Worm (Caenorhabditis elegans) whole organism, mixed stage, embryonic: ENCODE measurements around the gene Y5F2A.4.
A peak's percentile ranks its signal among the peaks of the same experiment; 100 is the strongest.

Experiments
- M03D4.4 ChIP-seq: sonication (generic microtip); optimal IDR thresholded peaks from 2 replicates; lab custom pipeline; 2017; ENCODE audit warnings: mild to moderate bottlenecking, missing genetic modification characterization, missing compliant biosample characterization
- bed-3 ChIP-seq: fragments of 200-800 bp; sonication (Bioruptor generic); optimal IDR thresholded peaks from 3 replicates; lab custom pipeline; 2018; ENCODE audit warnings: mild to moderate bottlenecking, missing genetic modification characterization, moderate library complexity, missing compliant biosample characterization
- blmp-1 ChIP-seq: fragments of 150-350 bp; optimal IDR thresholded peaks from 2 replicates; lab custom pipeline; 2014; ENCODE audit warnings: missing biosample characterization, missing genetic modification characterization
- ceh-39 ChIP-seq: fragments of 150-350 bp; optimal IDR thresholded peaks from 2 replicates; lab custom pipeline; 2014; ENCODE audit warnings: missing biosample characterization, missing genetic modification characterization
- ceh-43 ChIP-seq: fragments of 200-800 bp; sonication (Bioruptor generic); optimal IDR thresholded peaks from 2 replicates; lab custom pipeline; 2018; ENCODE audit warnings: mild to moderate bottlenecking, missing genetic modification characterization, moderate library complexity, missing compliant biosample characterization
- ceh-83 ChIP-seq: fragments of 200-800 bp; sonication (Bioruptor generic); optimal IDR thresholded peaks from 2 replicates; lab custom pipeline; 2018; ENCODE audit warnings: mild to moderate bottlenecking, missing genetic modification characterization, missing compliant biosample characterization
- ces-1 ChIP-seq: fragments of 150-350 bp; optimal IDR thresholded peaks from 2 replicates; lab custom pipeline; 2014; ENCODE audit warnings: missing biosample characterization, missing genetic modification reagents, missing genetic modification characterization
- cnd-1 ChIP-seq: fragments of 200-800 bp; sonication (Bioruptor generic); optimal IDR thresholded peaks from 2 replicates; lab custom pipeline; 2018; ENCODE audit warnings: mild to moderate bottlenecking, missing genetic modification characterization, missing compliant biosample characterization
- drap-1 ChIP-seq: fragments of 200-800 bp; sonication (Bioruptor generic); optimal IDR thresholded peaks from 3 replicates; lab custom pipeline; 2018; ENCODE audit warnings: mild to moderate bottlenecking, missing genetic modification characterization, missing compliant biosample characterization
- elt-1 ChIP-seq: sonication (generic microtip); optimal IDR thresholded peaks from 2 replicates; lab custom pipeline; 2017; ENCODE audit warnings: missing genetic modification characterization, mild to moderate bottlenecking, missing compliant biosample characterization, antibody characterized with exemption, moderate library complexity, borderline replicate concordance; ENCODE audit not compliant: insufficient read depth
- flh-1 ChIP-seq: fragments of 200-800 bp; sonication (Bioruptor generic); optimal IDR thresholded peaks from 2 replicates; lab custom pipeline; 2018; ENCODE audit warnings: mild to moderate bottlenecking, missing genetic modification characterization, moderate library complexity, missing compliant biosample characterization
- ham-2 ChIP-seq: fragments of 200-800 bp; sonication (Bioruptor generic); optimal IDR thresholded peaks from 2 replicates; lab custom pipeline; 2018; ENCODE audit warnings: mild to moderate bottlenecking, missing genetic modification characterization, missing compliant biosample characterization
- hlh-1 ChIP-seq: fragments of 150-350 bp; optimal IDR thresholded peaks from 2 replicates; lab custom pipeline; 2014; ENCODE audit warnings: missing biosample characterization, missing genetic modification reagents, missing genetic modification characterization
- lin-13 ChIP-seq: fragments of 150-350 bp; optimal IDR thresholded peaks from 2 replicates; lab custom pipeline; 2014; ENCODE audit warnings: missing biosample characterization, missing genetic modification characterization
- lin-32 ChIP-seq: fragments of 200-800 bp; sonication (Bioruptor generic); optimal IDR thresholded peaks from 2 replicates; lab custom pipeline; 2018; ENCODE audit warnings: mild to moderate bottlenecking, missing genetic modification characterization, missing compliant biosample characterization
- lsy-2 ChIP-seq: fragments of 150-350 bp; optimal IDR thresholded peaks from 2 replicates; lab custom pipeline; 2014; ENCODE audit warnings: missing biosample characterization, missing genetic modification characterization
- mab-5 ChIP-seq: fragments of 150-350 bp; optimal IDR thresholded peaks from 2 replicates; lab custom pipeline; 2014; ENCODE audit warnings: missing biosample characterization, missing genetic modification characterization
- mep-1 ChIP-seq: fragments of 150-350 bp; optimal IDR thresholded peaks from 2 replicates; lab custom pipeline; 2017; ENCODE audit warnings: missing biosample characterization, missing genetic modification reagents, missing genetic modification characterization, inconsistent platforms
- mls-2 ChIP-seq: sonication (generic microtip); optimal IDR thresholded peaks from 2 replicates; lab custom pipeline; 2016; ENCODE audit warnings: mild to moderate bottlenecking, missing genetic modification characterization, moderate library complexity, missing compliant biosample characterization
- nhr-12 ChIP-seq: fragments of 150-350 bp; optimal IDR thresholded peaks from 2 replicates; lab custom pipeline; 2014; ENCODE audit warnings: missing biosample characterization, missing genetic modification characterization
- nhr-2 ChIP-seq: fragments of 150-350 bp; optimal IDR thresholded peaks from 2 replicates; lab custom pipeline; 2014; ENCODE audit warnings: missing biosample characterization, missing genetic modification characterization
- nhr-237 ChIP-seq: fragments of 150-350 bp; optimal IDR thresholded peaks from 2 replicates; lab custom pipeline; 2014; ENCODE audit warnings: missing biosample characterization, missing genetic modification characterization
- nhr-28 ChIP-seq: fragments of 150-350 bp; optimal IDR thresholded peaks from 2 replicates; lab custom pipeline; 2014; ENCODE audit warnings: missing biosample characterization, missing genetic modification characterization
- nhr-76 ChIP-seq: sonication (generic microtip); optimal IDR thresholded peaks from 2 replicates; lab custom pipeline; 2017; ENCODE audit warnings: missing biosample characterization, missing genetic modification characterization
- pha-4 ChIP-seq: fragments of 150-350 bp; optimal IDR thresholded peaks from 2 replicates; lab custom pipeline; 2018; ENCODE audit warnings: missing biosample characterization, missing genetic modification reagents, missing genetic modification characterization
- sem-2 ChIP-seq: fragments of 200-800 bp; sonication (Bioruptor generic); optimal IDR thresholded peaks from 2 replicates; lab custom pipeline; 2018; ENCODE audit warnings: mild to moderate bottlenecking, missing genetic modification characterization, missing compliant biosample characterization
- snpc-4 ChIP-seq: fragments of 150-350 bp; optimal IDR thresholded peaks from 2 replicates; lab custom pipeline; 2014; ENCODE audit warnings: missing biosample characterization, missing genetic modification characterization
- sptf-1 ChIP-seq: sonication (generic microtip); optimal IDR thresholded peaks from 2 replicates; lab custom pipeline; 2017; ENCODE audit warnings: mild to moderate bottlenecking, missing genetic modification characterization, moderate library complexity, missing compliant biosample characterization
- tbx-8 ChIP-seq: fragments of 200-800 bp; sonication (Bioruptor generic); optimal IDR thresholded peaks from 2 replicates; lab custom pipeline; 2018; ENCODE audit warnings: mild to moderate bottlenecking, missing genetic modification characterization, moderate library complexity, missing compliant biosample characterization
- unc-120 ChIP-seq: sonication (generic microtip); optimal IDR thresholded peaks from 2 replicates; lab custom pipeline; 2017; ENCODE audit warnings: missing genetic modification characterization, missing compliant biosample characterization; ENCODE audit not compliant: poor library complexity, severe bottlenecking
- unc-39 ChIP-seq: fragments of 150-350 bp; optimal IDR thresholded peaks from 2 replicates; lab custom pipeline; 2014; ENCODE audit warnings: missing biosample characterization, missing genetic modification characterization
- unc-62 ChIP-seq: fragments of 150-350 bp; optimal IDR thresholded peaks from 2 replicates; lab custom pipeline; 2014; ENCODE audit warnings: missing biosample characterization, missing genetic modification reagents, missing genetic modification characterization
- zip-8 ChIP-seq: fragments of 150-350 bp; optimal IDR thresholded peaks from 2 replicates; lab custom pipeline; 2014; ENCODE audit warnings: missing biosample characterization, missing genetic modification characterization

Y5F2A.4 gene

DNA sequence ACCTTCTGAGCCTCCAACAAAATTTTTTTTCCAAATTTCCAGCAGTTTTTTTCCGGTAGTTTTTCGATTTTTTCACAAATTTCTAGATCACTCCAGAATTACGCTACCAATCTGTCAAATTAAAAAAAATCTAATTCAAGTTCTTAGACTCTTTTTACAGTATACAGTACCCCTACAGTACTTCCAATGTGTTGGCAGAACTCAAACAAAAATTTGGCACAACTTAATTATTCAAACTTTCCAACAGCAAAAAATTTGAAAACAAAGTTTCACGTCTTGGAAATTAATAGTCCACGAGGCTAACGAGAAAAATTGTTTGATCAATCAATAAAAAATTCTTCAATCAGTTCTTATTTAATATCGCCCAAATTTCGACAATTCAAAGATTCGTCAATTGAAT is 28.6 kb downstream of the Y5F2A.4 start, which contains the start of gene F36H1.3:
Gene F36H1.3 (plus strand): TSS at position 323 of the 400 bp plus-strand sequence.
- no peak for TF ChIP-seq lsy-2
- no peak for TF ChIP-seq nhr-28
- no peak for TF ChIP-seq M03D4.4 (tag; lab: Kevin White, UChicago)
- TF ChIP-seq snpc-4 (tag; lab: Kevin White, UChicago) = no peak
- TF ChIP-seq mls-2 = no peak
- TF ChIP-seq blmp-1 = no peak
- TF ChIP-seq, all 35 proteins: peak for 0

DNA sequence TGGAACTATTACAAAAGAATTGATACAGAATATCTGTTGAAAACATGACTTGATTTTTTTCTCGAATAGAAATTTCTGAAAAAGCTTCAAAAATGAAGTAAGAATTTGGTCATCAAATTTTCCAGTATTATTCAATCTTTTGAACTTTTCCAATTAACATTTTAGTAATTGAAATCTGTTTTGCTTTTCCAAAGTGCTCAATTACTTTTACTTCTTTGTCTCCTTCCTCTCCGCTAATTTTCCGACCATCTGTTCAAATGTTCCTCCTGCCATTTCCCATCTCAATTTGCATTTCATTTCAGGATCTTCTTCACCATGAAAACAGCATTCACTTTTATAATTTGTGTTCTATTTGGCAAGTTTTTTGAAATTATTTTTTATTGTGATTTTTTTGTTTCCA is 29.5 kb downstream of the Y5F2A.4 start, which contains the start of gene F36H1.11:
Gene F36H1.11 (plus strand): TSS at position 301 of the 400 bp plus-strand sequence.
- TF ChIP-seq mls-2 = no peak
- TF ChIP-seq nhr-76 (tag; lab: Kevin White, UChicago) = no peak
- no peak for TF ChIP-seq ceh-83 (GFP tag; lab: Kevin White, UChicago)
- TF ChIP-seq nhr-12 (tag; lab: Kevin White, UChicago) = no peak
- peak; percentile 79 for TF ChIP-seq ces-1 (GFP tag; lab: Kevin White, UChicago)
- TF ChIP-seq unc-62 (GFP tag; lab: Kevin White, UChicago) = no peak
- TF ChIP-seq cnd-1 = peak; percentile 18
- no peak for TF ChIP-seq ham-2
- no peak for TF ChIP-seq lin-13 (tag; lab: Kevin White, UChicago)
- no peak for TF ChIP-seq ceh-39

DNA sequence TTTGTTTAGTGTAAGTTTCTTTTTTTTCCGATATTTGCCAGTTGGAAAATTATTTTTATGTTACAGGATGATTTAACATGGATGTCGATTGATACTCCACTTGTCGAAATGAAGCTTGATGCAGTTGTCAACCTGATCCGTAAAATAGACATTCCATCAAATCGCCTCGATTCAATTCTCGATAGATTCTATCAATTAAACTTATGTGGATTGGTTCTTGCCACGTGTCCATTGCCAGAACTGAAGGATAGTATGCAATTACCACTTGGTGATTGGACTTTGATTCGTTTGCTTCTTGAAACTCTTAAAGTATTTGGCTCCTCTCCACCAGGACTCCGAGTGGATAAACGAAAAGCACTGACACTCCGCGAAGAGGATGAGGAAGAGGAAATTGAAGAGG is 34.0 kb downstream of the Y5F2A.4 start:
- TF ChIP-seq tbx-8 (GFP tag; lab: Kevin White, UChicago) (no peak), nhr-237 (tag; lab: Kevin White, UChicago) (no peak), ceh-39 (no peak), lin-13 (tag; lab: Kevin White, UChicago) (no peak), nhr-12 (tag; lab: Kevin White, UChicago) (no peak), M03D4.4 (tag; lab: Kevin White, UChicago) (no peak), unc-62 (GFP tag; lab: Kevin White, UChicago) (no peak), mls-2 (no peak), nhr-28 (no peak), ceh-83 (GFP tag; lab: Kevin White, UChicago) (no peak)
- TF ChIP-seq, all 35 proteins: peak for 0

DNA sequence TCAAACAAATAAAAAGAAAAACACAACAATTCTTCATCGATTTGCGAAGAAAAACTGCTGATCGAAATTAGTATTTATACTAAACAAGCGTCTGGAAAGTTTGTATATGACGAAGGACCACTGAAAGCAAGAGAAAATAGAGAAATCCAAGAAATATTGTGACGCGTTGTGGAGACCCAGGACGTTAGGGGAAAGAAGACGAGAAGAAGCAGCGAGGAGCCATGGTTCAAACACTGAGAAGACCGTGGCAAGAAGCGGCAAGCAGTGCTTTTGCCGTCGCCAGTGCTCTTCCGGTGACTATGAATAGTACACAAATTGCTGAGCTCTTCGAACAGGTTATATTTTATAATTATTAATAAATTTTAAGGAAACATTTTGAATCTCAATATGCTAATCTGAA is 39.7 kb downstream of the Y5F2A.4 start:
- TF ChIP-seq ceh-39 = no peak
- peak; percentile 13 for TF ChIP-seq ces-1 (GFP tag; lab: Kevin White, UChicago)
- TF ChIP-seq zip-8 = no peak
- no peak for TF ChIP-seq tbx-8 (GFP tag; lab: Kevin White, UChicago)
- no peak for TF ChIP-seq cnd-1
- TF ChIP-seq unc-120 = no peak
- TF ChIP-seq ham-2 = peak; percentile 20
- no peak for TF ChIP-seq mab-5 (tag; lab: Kevin White, UChicago)
- TF ChIP-seq unc-62 (GFP tag; lab: Kevin White, UChicago) = no peak
- TF ChIP-seq unc-39 (tag; lab: Kevin White, UChicago) = no peak
- TF ChIP-seq hlh-1 (tag; lab: Kevin White, UChicago) = peak; percentile 7
- TF ChIP-seq, all 35 proteins: peak for 3

DNA sequence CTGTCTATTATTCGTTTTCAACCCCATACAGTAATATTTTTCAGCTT is 39.9 kb downstream of the Y5F2A.4 start, which contains the start of gene kdin-1:
Gene kdin-1 (plus strand): TSS at position 38 of the 47 bp plus-strand sequence.
- TF ChIP-seq unc-62 (GFP tag; lab: Kevin White, UChicago) (no peak), lin-32 (GFP tag; lab: Kevin White, UChicago) (no peak), tbx-8 (GFP tag; lab: Kevin White, UChicago) (no peak), sptf-1 (tag; lab: Kevin White, UChicago) (no peak), ceh-83 (GFP tag; lab: Kevin White, UChicago) (no peak), bed-3 (GFP tag; lab: Kevin White, UChicago) (no peak), snpc-4 (tag; lab: Kevin White, UChicago) (no peak), nhr-2 (tag; lab: Kevin White, UChicago) (no peak), mep-1 (no peak), ceh-39 (no peak), nhr-12 (tag; lab: Kevin White, UChicago) (no peak), ceh-43 (no peak), M03D4.4 (tag; lab: Kevin White, UChicago) (no peak), elt-1 (tag; lab: Kevin White, UChicago) (no peak), mls-2 (no peak), pha-4 (tag; lab: Kevin White, UChicago) (no peak), flh-1 (GFP tag; lab: Kevin White, UChicago) (no peak), zip-8 (no peak), ham-2 (no peak)

DNA sequence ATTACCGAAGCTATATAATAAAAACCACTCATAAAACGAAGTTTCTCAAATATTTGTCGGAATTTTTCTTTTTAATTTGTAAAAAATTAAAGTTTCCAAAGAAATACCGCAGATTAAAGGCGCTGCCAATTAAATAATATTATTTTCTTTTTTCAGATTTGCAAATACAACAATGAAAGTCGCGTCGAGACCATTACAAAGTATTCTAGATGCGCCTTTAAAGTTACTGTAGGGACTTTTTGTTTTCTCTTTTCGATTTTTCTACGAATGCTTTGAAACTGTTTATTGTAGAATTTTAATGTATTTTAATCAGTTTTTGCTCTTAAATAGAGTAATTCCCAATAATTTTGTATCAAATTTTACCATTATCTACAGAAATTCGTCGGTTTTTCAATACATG is 40.2 kb downstream of the Y5F2A.4 start:
- TF ChIP-seq elt-1 (tag; lab: Kevin White, UChicago) = no peak
- TF ChIP-seq ces-1 (GFP tag; lab: Kevin White, UChicago) = no peak
- no peak for TF ChIP-seq cnd-1
- no peak for TF ChIP-seq ceh-39
- TF ChIP-seq tbx-8 (GFP tag; lab: Kevin White, UChicago) = no peak
- no peak for TF ChIP-seq snpc-4 (tag; lab: Kevin White, UChicago)
- TF ChIP-seq sem-2 = no peak
- TF ChIP-seq mep-1 = no peak
- no peak for TF ChIP-seq flh-1 (GFP tag; lab: Kevin White, UChicago)
- no peak for TF ChIP-seq drap-1 (GFP tag; lab: Kevin White, UChicago)
- no peak for TF ChIP-seq nhr-2 (tag; lab: Kevin White, UChicago)
- TF ChIP-seq ceh-43 = no peak
- no peak for TF ChIP-seq bed-3 (GFP tag; lab: Kevin White, UChicago)
- TF ChIP-seq mls-2 = no peak
- TF ChIP-seq lsy-2 = no peak
- no peak for TF ChIP-seq nhr-237 (tag; lab: Kevin White, UChicago)
- no peak for TF ChIP-seq pha-4 (tag; lab: Kevin White, UChicago)
- no peak for TF ChIP-seq hlh-1 (tag; lab: Kevin White, UChicago)
- TF ChIP-seq sptf-1 (tag; lab: Kevin White, UChicago) = no peak
